Worm (Caenorhabditis elegans) whole organism, midembryonic: ENCODE measurements around the gene pcp-1.
A peak's percentile ranks its signal among the peaks of the same experiment; 100 is the strongest.

Source experiments
- T22C8.4 ChIP-seq: fragments of 200-800 bp; sonication (Bioruptor generic); IDR thresholded peaks from 2 replicates; pipeline ENCODE4 v1.3.6; 2022; ENCODE audit warnings: missing genetic modification characterization, missing compliant biosample characterization
- cog-1 ChIP-seq: sonication (generic microtip); optimal IDR thresholded peaks from 2 replicates; lab custom pipeline; 2016; ENCODE audit warnings: missing genetic modification characterization, missing compliant biosample characterization
- flt-1 ChIP-seq: fragments of 200-800 bp; sonication (Bioruptor generic); IDR thresholded peaks from 2 replicates; pipeline ENCODE4 v1.3.6; 2022; ENCODE audit warnings: missing genetic modification characterization, missing compliant biosample characterization
- klf-2 ChIP-seq: fragments of 200-800 bp; sonication (Bioruptor generic); conservative IDR thresholded peaks from 2 replicates; pipeline ENCODE4 v1.3.6; 2022; ENCODE audit warnings: missing genetic modification reagents, missing genetic modification characterization, missing compliant biosample characterization
- med-1 ChIP-seq: sonication (generic microtip); optimal IDR thresholded peaks from 2 replicates; lab custom pipeline; 2017; ENCODE audit warnings: missing genetic modification characterization, mild to moderate bottlenecking, missing compliant biosample characterization, antibody characterized with exemption, missing genetic modification reagents; ENCODE audit not compliant: insufficient read depth
- ref-1 ChIP-seq: fragments of 200-800 bp; sonication (Bioruptor generic); conservative IDR thresholded peaks from 2 replicates; pipeline ENCODE4 v1.3.6; 2022; ENCODE audit warnings: missing genetic modification reagents, missing genetic modification characterization, missing compliant biosample characterization
- tab-1 ChIP-seq: fragments of 200-800 bp; sonication (Bioruptor generic); IDR thresholded peaks from 2 replicates; pipeline ENCODE4 v1.3.6; 2022; ENCODE audit warnings: missing genetic modification characterization, missing compliant biosample characterization
- ztf-23 ChIP-seq: fragments of 200-800 bp; sonication (Bioruptor generic); IDR thresholded peaks from 2 replicates; pipeline ENCODE4 v1.3.6; 2022; ENCODE audit warnings: missing genetic modification reagents, missing genetic modification characterization, missing compliant biosample characterization
- ztf-29 ChIP-seq: fragments of 200-800 bp; sonication (Bioruptor generic); IDR thresholded peaks from 2 replicates; pipeline ENCODE4 v1.3.6; 2022; ENCODE audit warnings: missing genetic modification reagents, missing genetic modification characterization, missing compliant biosample characterization

pcp-1 gene

ce11 chrIII:7758562-7758961 lies at the start of gene pcp-1:
pcp-1 (plus strand) TSS chrIII:7758903.
- TF ChIP-seq ztf-29 (GFP tag; lab: Robert Waterston, UW) (no peak), klf-2 (GFP tag; lab: Robert Waterston, UW) (no peak), med-1 (GFP tag; lab: Kevin White, UChicago) (no peak), T22C8.4 (no peak), flt-1 (GFP tag; lab: Robert Waterston, UW) (no peak), cog-1 (no peak), ref-1 (no peak), ztf-23 (no peak), tab-1 (GFP tag; lab: Robert Waterston, UW) (no peak)

- TF ChIP-seq T22C8.4 (no peak), ref-1 (no peak), tab-1 (GFP tag; lab: Robert Waterston, UW) (no peak), ztf-29 (GFP tag; lab: Robert Waterston, UW) (no peak), klf-2 (GFP tag; lab: Robert Waterston, UW) (no peak), ztf-23 (no peak), flt-1 (GFP tag; lab: Robert Waterston, UW) (no peak), cog-1 (no peak), med-1 (GFP tag; lab: Kevin White, UChicago) (no peak)
Measured at ce11 chrIII:7709391-7709790, 49.3 kb upstream of the pcp-1 start, which contains the start of gene lin-13. lin-13 (minus strand) TSS chrIII:7709491.

DNA sequence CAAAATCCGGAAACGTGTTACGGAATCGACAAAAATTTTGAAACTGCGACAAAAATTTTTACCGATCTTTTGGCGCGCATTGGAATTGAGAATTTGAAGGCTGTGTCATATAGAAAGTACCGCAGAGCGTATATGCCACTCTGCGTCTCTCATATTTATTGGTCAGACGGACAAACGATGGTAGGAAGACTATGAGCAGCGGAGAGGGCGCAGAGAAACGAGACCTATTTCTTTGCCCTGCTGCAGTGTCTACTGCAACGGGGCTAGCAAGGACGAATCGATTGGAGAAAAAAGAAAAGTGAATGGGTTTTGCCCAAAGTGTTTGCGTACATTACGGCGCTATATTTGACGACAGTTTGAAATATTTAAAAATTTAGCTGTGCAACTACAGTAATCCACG lies 48.6 kb upstream of the pcp-1 start:
- TF ChIP-seq flt-1 (GFP tag; lab: Robert Waterston, UW) = 0 out of 2 replicates have a peak, but pooled peaks have one; percentile 23
- no peak for TF ChIP-seq ref-1
- peak; percentile 87 for TF ChIP-seq T22C8.4
- peak; percentile 48 for TF ChIP-seq cog-1
- no peak for TF ChIP-seq ztf-23
- TF ChIP-seq med-1 (GFP tag; lab: Kevin White, UChicago) = no peak
- TF ChIP-seq tab-1 (GFP tag; lab: Robert Waterston, UW) = no peak

ce11 chrIII:7710943-7711342 lies 47.8 kb upstream of the pcp-1 start:
- TF ChIP-seq flt-1 (GFP tag; lab: Robert Waterston, UW) (peak; percentile 55; the same call in 1 of the 2 replicates), tab-1 (GFP tag; lab: Robert Waterston, UW) (no peak), cog-1 (peak; percentile 0), ztf-23 (no peak)

DNA sequence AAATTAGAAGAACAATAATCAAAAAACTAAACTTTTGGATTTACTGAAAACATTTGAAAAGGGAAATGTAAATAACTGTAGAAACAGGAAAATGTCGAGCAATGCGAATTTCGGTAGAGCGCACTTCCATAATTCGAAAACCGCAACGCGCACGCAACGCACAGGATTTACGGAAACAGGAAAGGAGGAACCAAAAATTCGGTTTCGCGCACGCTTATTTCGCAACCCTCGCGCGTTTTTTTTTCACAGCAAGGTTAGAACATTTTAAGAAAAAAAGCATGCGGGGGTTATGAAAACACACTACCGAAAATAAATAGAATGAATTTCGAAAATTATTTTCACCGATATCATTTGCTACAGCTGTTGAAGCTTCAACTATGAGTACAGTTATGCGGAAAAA lies 47.2 kb upstream of the pcp-1 start:
- TF ChIP-seq ztf-29 (GFP tag; lab: Robert Waterston, UW) = no peak
- TF ChIP-seq ref-1 = no peak
- no peak for TF ChIP-seq ztf-23
- TF ChIP-seq flt-1 (GFP tag; lab: Robert Waterston, UW) = no peak
- TF ChIP-seq tab-1 (GFP tag; lab: Robert Waterston, UW) = no peak
- TF ChIP-seq cog-1 = no peak
- no peak for TF ChIP-seq klf-2 (GFP tag; lab: Robert Waterston, UW)
- no peak for TF ChIP-seq T22C8.4
- no peak for TF ChIP-seq med-1 (GFP tag; lab: Kevin White, UChicago)

ce11 chrIII:7711908-7712359 lies 46.8 kb upstream of the pcp-1 start, which contains the start of gene C03B8.3:
C03B8.3 (plus strand) TSS chrIII:7712309.
- TF ChIP-seq ztf-23 (no peak), ref-1 (no peak), med-1 (GFP tag; lab: Kevin White, UChicago) (no peak), flt-1 (GFP tag; lab: Robert Waterston, UW) (no peak), klf-2 (GFP tag; lab: Robert Waterston, UW) (no peak), ztf-29 (GFP tag; lab: Robert Waterston, UW) (no peak), T22C8.4 (no peak), tab-1 (GFP tag; lab: Robert Waterston, UW) (no peak)

DNA sequence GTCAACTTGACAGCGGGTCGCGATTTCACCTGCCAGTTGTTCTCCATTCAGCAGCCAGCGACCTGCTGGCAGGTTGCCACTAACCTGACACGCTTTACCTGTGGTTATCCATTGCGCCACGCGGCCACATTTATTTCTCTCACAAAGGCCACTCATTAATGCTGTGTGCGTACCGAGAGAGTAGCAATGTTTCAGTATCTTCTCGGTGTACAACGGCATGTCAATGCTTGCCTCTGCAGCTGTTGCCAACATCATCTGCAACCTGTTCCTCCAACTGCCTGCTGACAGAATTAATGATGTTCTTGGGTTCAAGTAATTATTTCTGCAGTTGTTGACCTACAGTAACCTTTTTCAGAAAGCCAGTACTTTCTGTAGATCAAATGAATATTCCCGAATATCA lies 42.2 kb upstream of the pcp-1 start:
- no peak for TF ChIP-seq med-1 (GFP tag; lab: Kevin White, UChicago)
- TF ChIP-seq cog-1 = no peak
- TF ChIP-seq ref-1 = no peak
- no peak for TF ChIP-seq ztf-23

ce11 chrIII:7718318-7718717 lies 40.4 kb upstream of the pcp-1 start:
- no peak for TF ChIP-seq ztf-29 (GFP tag; lab: Robert Waterston, UW)
- no peak for TF ChIP-seq ref-1
- no peak for TF ChIP-seq klf-2 (GFP tag; lab: Robert Waterston, UW)
- no peak for TF ChIP-seq tab-1 (GFP tag; lab: Robert Waterston, UW)
- TF ChIP-seq T22C8.4 = no peak
- no peak for TF ChIP-seq cog-1
- TF ChIP-seq med-1 (GFP tag; lab: Kevin White, UChicago) = no peak
- TF ChIP-seq flt-1 (GFP tag; lab: Robert Waterston, UW) = no peak
- TF ChIP-seq ztf-23 = no peak

- TF ChIP-seq klf-2 (GFP tag; lab: Robert Waterston, UW) = no peak
- no peak for TF ChIP-seq T22C8.4
- no peak for TF ChIP-seq ztf-23
- no peak for TF ChIP-seq flt-1 (GFP tag; lab: Robert Waterston, UW)
- no peak for TF ChIP-seq cog-1
- no peak for TF ChIP-seq med-1 (GFP tag; lab: Kevin White, UChicago)
- TF ChIP-seq ref-1 = no peak
- TF ChIP-seq tab-1 (GFP tag; lab: Robert Waterston, UW) = no peak
- no peak for TF ChIP-seq ztf-29 (GFP tag; lab: Robert Waterston, UW)
Measured at ce11 chrIII:7719364-7719936, 39.3 kb upstream of the pcp-1 start, which contains the start of gene ncl-1. ncl-1 (plus strand) TSS chrIII:7719729.

DNA sequence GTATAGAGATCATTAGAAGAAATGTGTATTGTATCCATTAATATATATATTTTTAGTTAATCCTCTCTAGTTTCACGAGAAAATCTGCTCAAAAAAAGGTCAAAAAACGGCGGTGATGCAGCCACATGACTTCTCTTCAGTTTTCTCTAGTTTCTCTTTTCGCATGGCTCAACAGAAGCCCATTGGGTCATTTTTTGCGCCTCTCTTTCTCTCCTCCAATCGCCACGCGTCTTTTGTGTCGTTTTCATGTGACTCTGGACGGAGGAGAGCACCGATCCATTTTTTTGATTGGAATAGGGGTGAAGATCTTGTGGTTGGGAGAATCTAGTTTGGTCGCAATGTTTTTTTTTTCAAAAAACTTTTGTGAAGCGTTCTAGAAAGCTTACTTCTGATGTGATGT lies 37.8 kb upstream of the pcp-1 start:
- TF ChIP-seq klf-2 (GFP tag; lab: Robert Waterston, UW) = no peak
- TF ChIP-seq ztf-29 (GFP tag; lab: Robert Waterston, UW) = no peak
- TF ChIP-seq tab-1 (GFP tag; lab: Robert Waterston, UW) = no peak
- no peak for TF ChIP-seq ztf-23
- TF ChIP-seq T22C8.4 = no peak
